ENCODE assay signal across 8 worm cellular contexts in the genomic region with DNA sequence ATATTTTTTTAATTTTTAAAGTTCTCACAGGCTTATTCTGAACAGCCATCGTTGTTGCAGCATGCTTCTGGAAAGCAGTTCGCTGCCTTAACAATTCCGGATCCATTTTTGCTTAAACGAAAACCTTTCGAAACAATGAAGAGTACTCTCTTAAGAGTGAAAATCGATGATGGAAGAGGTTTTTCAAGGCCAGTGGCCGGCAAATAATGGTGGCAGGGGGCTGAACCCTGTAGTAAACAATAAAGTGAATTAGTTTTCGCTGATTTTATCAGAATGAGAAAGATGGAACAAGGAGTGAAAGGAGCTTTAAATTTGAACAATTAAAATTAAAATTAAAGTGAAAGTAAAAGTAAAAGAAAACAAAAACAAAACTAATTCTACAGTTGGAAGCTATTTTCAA.
TF ChIP-seq lines count a peak whose summit lies in the region.

A gene (minus strand): TSS at position 111 of the 400 bp plus-strand sequence.

TF ChIP-seq in whole organism, L1 larva, 84 proteins besides CTCF, POLR2A, EP300 and RAD21 (continues in another document):
- no peak for TF ChIP-seq mdl-1 (tag; optimal IDR thresholded peaks at IDR 0.05; lab: Kevin White, UChicago)
- TF ChIP-seq ama-1 (optimal IDR thresholded peaks at IDR 0.05; lab: Kevin White, UChicago), result no peak
- TF ChIP-seq sox-4 (tag; optimal IDR thresholded peaks at IDR 0.05; lab: Kevin White, UChicago), result no peak
- TF ChIP-seq dsc-1 (tag; optimal IDR thresholded peaks at IDR 0.05; lab: Kevin White, UChicago), result no peak
- no peak for TF ChIP-seq C04F5.9 (tag; optimal IDR thresholded peaks at IDR 0.05; lab: Kevin White, UChicago)
- peak; percentile 63 for TF ChIP-seq rnt-1 (tag; optimal IDR thresholded peaks at IDR 0.05; lab: Kevin White, UChicago)
- TF ChIP-seq nhr-85 (tag; lab: Kevin White, UChicago), result no peak
- TF ChIP-seq snu-23 (GFP tag; optimal IDR thresholded peaks at IDR 0.05; lab: Kevin White, UChicago), result peak; percentile 40
- TF ChIP-seq ceh-82 (tag; optimal IDR thresholded peaks at IDR 0.05; lab: Kevin White, UChicago), result peak in 1 of 3 experiments; percentile 35
- peak; percentile 9 for TF ChIP-seq nhr-20 (tag; optimal IDR thresholded peaks at IDR 0.05; lab: Kevin White, UChicago)
- no peak for TF ChIP-seq pax-3 (tag; optimal IDR thresholded peaks at IDR 0.05; lab: Kevin White, UChicago)

TF ChIP-seq in whole organism, L2 larva, 48 proteins besides CTCF, POLR2A, EP300 and RAD21 (continues in another document):
- no peak for TF ChIP-seq nhr-25 (tag; optimal IDR thresholded peaks at IDR 0.05; lab: Kevin White, UChicago)
- TF ChIP-seq unc-55 (GFP tag; optimal IDR thresholded peaks at IDR 0.05; lab: Kevin White, UChicago), result peak; percentile 33
- no peak for TF ChIP-seq mbf-1 (tag; optimal IDR thresholded peaks at IDR 0.05; lab: Kevin White, UChicago)
- no peak for TF ChIP-seq nhr-6 (tag; optimal IDR thresholded peaks at IDR 0.05; lab: Kevin White, UChicago)
- TF ChIP-seq sma-3 (GFP tag; optimal IDR thresholded peaks at IDR 0.05; lab: Kevin White, UChicago), result no peak
- TF ChIP-seq ZK546.5 (tag; optimal IDR thresholded peaks at IDR 0.05; lab: Kevin White, UChicago), result no peak
- TF ChIP-seq R02D3.7 (tag; optimal IDR thresholded peaks at IDR 0.05; lab: Kevin White, UChicago), result no peak
- no peak for TF ChIP-seq F13H6.1 (tag; optimal IDR thresholded peaks at IDR 0.05; lab: Kevin White, UChicago)
- TF ChIP-seq ztf-1 (GFP tag; conservative IDR thresholded peaks at IDR 0.05; lab: Robert Waterston, UW), result no peak
- TF ChIP-seq fos-1 (tag; optimal IDR thresholded peaks at IDR 0.05; lab: Kevin White, UChicago), result peak; percentile 8
- TF ChIP-seq snpc-4 (tag; optimal IDR thresholded peaks at IDR 0.05; lab: Kevin White, UChicago), result no peak
- TF ChIP-seq nhr-11 (tag; optimal IDR thresholded peaks at IDR 0.05; lab: Kevin White, UChicago), result no peak

TF ChIP-seq in whole organism, L3 larva, 47 proteins besides CTCF, POLR2A, EP300 and RAD21 (continues in another document):
- TF ChIP-seq pha-4 (tag; optimal IDR thresholded peaks at IDR 0.05; lab: Kevin White, UChicago) (peak; percentile 37), jun-1 (tag; optimal IDR thresholded peaks at IDR 0.05; lab: Kevin White, UChicago) (no peak), ztf-11 (tag; optimal IDR thresholded peaks at IDR 0.05; lab: Kevin White, UChicago) (no peak), ceh-16 (tag; optimal IDR thresholded peaks at IDR 0.05; lab: Kevin White, UChicago) (no peak), mml-1 (tag; optimal IDR thresholded peaks at IDR 0.05; lab: Kevin White, UChicago) (no peak), aly-2 (tag; optimal IDR thresholded peaks at IDR 0.05; lab: Kevin White, UChicago) (no peak), ztf-4 (tag; optimal IDR thresholded peaks at IDR 0.05; lab: Kevin White, UChicago) (no peak), ceh-28 (tag; optimal IDR thresholded peaks at IDR 0.05; lab: Kevin White, UChicago) (peak; percentile 34), nhr-67 (tag; optimal IDR thresholded peaks at IDR 0.05; lab: Kevin White, UChicago) (no peak), nhr-77 (tag; optimal IDR thresholded peaks at IDR 0.05; lab: Kevin White, UChicago) (no peak), nhr-25 (tag; optimal IDR thresholded peaks at IDR 0.05; lab: Kevin White, UChicago) (peak; percentile 10), pqm-1 (tag; optimal IDR thresholded peaks at IDR 0.05; lab: Kevin White, UChicago) (no peak)

TF ChIP-seq in whole organism, L4 larva, 104 proteins besides CTCF, POLR2A, EP300 and RAD21 (continues in another document):
- TF ChIP-seq lin-38 (GFP tag; IDR thresholded peaks at IDR 0.05; lab: Robert Waterston, UW) (peak; percentile 18; the same call in 1 of the 2 replicates), mes-2 (tag; optimal IDR thresholded peaks at IDR 0.05; lab: Kevin White, UChicago; ENCODE audit: poor library complexity, severe bottlenecking) (peak; percentile 82), ceh-62 (tag; optimal IDR thresholded peaks at IDR 0.05; lab: Kevin White, UChicago) (no peak), arid-1 (GFP tag; conservative IDR thresholded peaks at IDR 0.05; lab: Robert Waterston, UW) (peak; percentile 42; the same call in 1 of the 2 replicates), ceh-28 (tag; optimal IDR thresholded peaks at IDR 0.05; lab: Kevin White, UChicago) (peak; percentile 47), F37D6.2 (tag; optimal IDR thresholded peaks at IDR 0.05; lab: Kevin White, UChicago) (no peak), duxl-1 (tag; optimal IDR thresholded peaks at IDR 0.05; lab: Kevin White, UChicago; ENCODE audit: poor library complexity) (no peak), daf-8 (GFP tag; IDR thresholded peaks at IDR 0.05; lab: Robert Waterston, UW) (no peak), nhr-28 (tag; optimal IDR thresholded peaks at IDR 0.05; lab: Kevin White, UChicago) (peak; percentile 11), hlh-30 (tag; optimal IDR thresholded peaks at IDR 0.05; lab: Kevin White, UChicago; ENCODE audit: insufficient read depth) (peak; percentile 6)

TF ChIP-seq in whole organism, late embryonic, 69 proteins besides CTCF, POLR2A, EP300 and RAD21 (continues in another document):
- TF ChIP-seq K02D7.2 (tag; optimal IDR thresholded peaks at IDR 0.05; lab: Kevin White, UChicago), result no peak
- TF ChIP-seq zip-5 (tag; optimal IDR thresholded peaks at IDR 0.05; lab: Kevin White, UChicago), result no peak
- no peak for TF ChIP-seq pat-9 (tag; optimal IDR thresholded peaks at IDR 0.05; lab: Kevin White, UChicago)
- TF ChIP-seq ceh-2 (tag; optimal IDR thresholded peaks at IDR 0.05; lab: Kevin White, UChicago), result no peak
- no peak for TF ChIP-seq ceh-14 (tag; optimal IDR thresholded peaks at IDR 0.05; lab: Kevin White, UChicago)
- no peak for TF ChIP-seq ama-1 (optimal IDR thresholded peaks at IDR 0.05; lab: Kevin White, UChicago)
- TF ChIP-seq Y22D7AL.16 (tag; optimal IDR thresholded peaks at IDR 0.05; lab: Kevin White, UChicago), result no peak
- TF ChIP-seq elt-4 (tag; optimal IDR thresholded peaks at IDR 0.05; lab: Kevin White, UChicago), result no peak
- TF ChIP-seq hlh-15 (tag; optimal IDR thresholded peaks at IDR 0.05; lab: Kevin White, UChicago), result no peak
- TF ChIP-seq hlh-6 (tag; optimal IDR thresholded peaks at IDR 0.05; lab: Kevin White, UChicago), result no peak
- TF ChIP-seq elt-2 (tag; optimal IDR thresholded peaks at IDR 0.05; lab: Kevin White, UChicago), result no peak
- peak; percentile 56 for TF ChIP-seq C08G9.2 (tag; optimal IDR thresholded peaks at IDR 0.05; lab: Kevin White, UChicago)

TF ChIP-seq in whole organism, midembryonic, 9 proteins besides CTCF, POLR2A, EP300 and RAD21:
- no peak for TF ChIP-seq med-1 (GFP tag; optimal IDR thresholded peaks at IDR 0.05; lab: Kevin White, UChicago; ENCODE audit: insufficient read depth)
- TF ChIP-seq T22C8.4 (GFP tag; IDR thresholded peaks at IDR 0.05; lab: Robert Waterston, UW), result peak; percentile 62

TF ChIP-seq in whole organism, mixed stage, embryonic, 35 proteins besides CTCF, POLR2A, EP300 and RAD21:
- TF ChIP-seq mls-2 (tag; optimal IDR thresholded peaks at IDR 0.05; lab: Kevin White, UChicago) (no peak), ces-1 (GFP tag; optimal IDR thresholded peaks at IDR 0.05; lab: Kevin White, UChicago) (peak; percentile 59), sptf-1 (tag; optimal IDR thresholded peaks at IDR 0.05; lab: Kevin White, UChicago) (peak; percentile 58), lsy-2 (tag; optimal IDR thresholded peaks at IDR 0.05; lab: Kevin White, UChicago) (peak; percentile 8)

TF ChIP-seq in whole organism, young adult, 124 proteins besides CTCF, POLR2A, EP300 and RAD21:
- TF ChIP-seq cebp-1 (GFP tag; IDR thresholded peaks at IDR 0.05; lab: Robert Waterston, UW), result no peak
- TF ChIP-seq cebp-1 (tag; optimal IDR thresholded peaks at IDR 0.05; lab: Kevin White, UChicago), result peak; percentile 18
- no peak for TF ChIP-seq B0261.1 (tag; optimal IDR thresholded peaks at IDR 0.05; lab: Kevin White, UChicago)
- TF ChIP-seq snpc-3.4 (tag; optimal IDR thresholded peaks at IDR 0.05; lab: Kevin White, UChicago), result peak; percentile 14
- no peak for TF ChIP-seq sptf-2 (GFP tag; optimal IDR thresholded peaks at IDR 0.05; lab: Kevin White, UChicago)
- no peak for TF ChIP-seq F39B2.1 (GFP tag; IDR thresholded peaks at IDR 0.05; lab: Robert Waterston, UW)
- TF ChIP-seq B0035.1 (tag; optimal IDR thresholded peaks at IDR 0.05; lab: Kevin White, UChicago), result no peak
- 0 out of 2 replicates have a peak, but pooled peaks have one; percentile 5 for TF ChIP-seq hsf-1 (GFP tag; IDR thresholded peaks at IDR 0.05; lab: Robert Waterston, UW)
- peak; percentile 5 for TF ChIP-seq tbp1 (GFP tag; optimal IDR thresholded peaks at IDR 0.05; lab: Kevin White, UChicago)
- no peak for TF ChIP-seq attf-5 (GFP tag; optimal IDR thresholded peaks at IDR 0.05; lab: Kevin White, UChicago)
- TF ChIP-seq D2030.7 (GFP tag; IDR thresholded peaks at IDR 0.05; lab: Robert Waterston, UW), result no peak
- no peak for TF ChIP-seq zim-3 (tag; optimal IDR thresholded peaks at IDR 0.05; lab: Kevin White, UChicago)
- 0 out of 2 replicates have a peak, but pooled peaks have one; percentile 43 for TF ChIP-seq Y53G8AR.9 (GFP tag; conservative IDR thresholded peaks at IDR 0.05; lab: Robert Waterston, UW)
- TF ChIP-seq ceh-79 (tag; optimal IDR thresholded peaks at IDR 0.05; lab: Kevin White, UChicago), result no peak
